Worm (Caenorhabditis elegans) whole organism, L2 larva: Measurements from ENCODE around the gene rpb-4.

Experiments used
- C34F6.9 ChIP-seq: fragments of 150-350 bp; optimal IDR thresholded peaks from 2 replicates; lab custom pipeline; 2014; ENCODE audit warnings: missing biosample characterization, missing genetic modification characterization
- R02D3.7 ChIP-seq: fragments of 150-350 bp; optimal IDR thresholded peaks from 2 replicates; lab custom pipeline; 2014; ENCODE audit warnings: missing biosample characterization, missing genetic modification characterization
- Y55F3AM.14 ChIP-seq: fragments of 200-800 bp; sonication (Bioruptor generic); optimal IDR thresholded peaks from 2 replicates; lab custom pipeline; 2018; ENCODE audit warnings: mild to moderate bottlenecking, missing genetic modification characterization, missing compliant biosample characterization
- ZK546.5 ChIP-seq: sonication (generic microtip); optimal IDR thresholded peaks from 2 replicates; lab custom pipeline; 2017; ENCODE audit warnings: missing biosample characterization, missing genetic modification characterization
- alr-1 ChIP-seq: fragments of 150-350 bp; optimal IDR thresholded peaks from 2 replicates; lab custom pipeline; 2014; ENCODE audit warnings: missing biosample characterization, missing genetic modification characterization
- aly-2 ChIP-seq: fragments of 150-350 bp; optimal IDR thresholded peaks from 2 replicates; lab custom pipeline; 2014; ENCODE audit warnings: missing biosample characterization, missing genetic modification characterization
- ama-1 ChIP-seq: fragments of 150-350 bp; optimal IDR thresholded peaks from 2 replicates; lab custom pipeline; 2018; ENCODE audit warnings: inconsistent platforms
- blmp-1 ChIP-seq: sonication (generic microtip); optimal IDR thresholded peaks from 2 replicates; lab custom pipeline; 2017; ENCODE audit warnings: missing genetic modification characterization, mild to moderate bottlenecking, missing compliant biosample characterization, antibody characterized with exemption, moderate library complexity; ENCODE audit not compliant: insufficient read depth
- ceh-16 ChIP-seq: fragments of 150-350 bp; optimal IDR thresholded peaks from 2 replicates; lab custom pipeline; 2014; ENCODE audit warnings: missing biosample characterization, missing genetic modification characterization
- ceh-82 ChIP-seq: fragments of 150-350 bp; optimal IDR thresholded peaks from 2 replicates; lab custom pipeline; 2014; ENCODE audit warnings: missing biosample characterization, missing genetic modification characterization
- crh-2 ChIP-seq: sonication (generic microtip); optimal IDR thresholded peaks from 2 replicates; lab custom pipeline; 2017; ENCODE audit warnings: missing biosample characterization, missing genetic modification characterization
- dmd-4 ChIP-seq: sonication (generic microtip); optimal IDR thresholded peaks from 2 replicates; lab custom pipeline; 2017; ENCODE audit warnings: missing biosample characterization, missing genetic modification characterization
- egl-27 ChIP-seq: sonication (generic microtip); optimal IDR thresholded peaks from 3 replicates; lab custom pipeline; 2017; ENCODE audit warnings: missing biosample characterization, missing genetic modification reagents, missing genetic modification characterization
- elt-1 ChIP-seq: fragments of 150-350 bp; optimal IDR thresholded peaks from 2 replicates; lab custom pipeline; 2014; ENCODE audit warnings: missing biosample characterization, missing genetic modification characterization
- elt-3 ChIP-seq: sonication (generic microtip); optimal IDR thresholded peaks from 2 replicates; lab custom pipeline; 2017; ENCODE audit warnings: missing biosample characterization, missing genetic modification characterization
- fos-1 ChIP-seq: fragments of 150-350 bp; optimal IDR thresholded peaks from 2 replicates; lab custom pipeline; 2014; ENCODE audit warnings: missing biosample characterization, missing genetic modification characterization
- gmeb-1 ChIP-seq: fragments of 150-350 bp; optimal IDR thresholded peaks from 2 replicates; lab custom pipeline; 2014; ENCODE audit warnings: missing biosample characterization, missing genetic modification characterization
- lin-11 ChIP-seq: fragments of 150-350 bp; sonication (generic microtip); optimal IDR thresholded peaks from 2 replicates; lab custom pipeline; 2014; ENCODE audit warnings: missing biosample characterization, missing genetic modification characterization, inconsistent platforms, mixed read lengths
- lin-13 ChIP-seq: fragments of 150-350 bp; optimal IDR thresholded peaks from 2 replicates; lab custom pipeline; 2014; ENCODE audit warnings: missing biosample characterization, missing genetic modification reagents, missing genetic modification characterization
- lin-39 ChIP-seq: fragments of 150-350 bp; optimal IDR thresholded peaks from 2 replicates; lab custom pipeline; 2014; ENCODE audit warnings: missing biosample characterization, missing genetic modification reagents, missing genetic modification characterization
- lsy-2 ChIP-seq, 2 experiments: fragments of 150-350 bp in 1 of 2; sonication (generic microtip) in 1 of 2; optimal IDR thresholded peaks; 2 replicates each; lab custom pipeline; 2014 to 2017; ENCODE audit warnings: missing biosample characterization in 2 of 2, missing genetic modification characterization in 2 of 2
- mab-5 ChIP-seq: fragments of 150-350 bp; optimal IDR thresholded peaks from 2 replicates; lab custom pipeline; 2014; ENCODE audit warnings: missing biosample characterization, missing genetic modification characterization
- mbf-1 ChIP-seq: sonication (generic microtip); optimal IDR thresholded peaks from 2 replicates; lab custom pipeline; 2017; ENCODE audit warnings: missing biosample characterization, missing genetic modification characterization
- mdl-1 ChIP-seq, 2 experiments: fragments of 150-350 bp in 1 of 2; sonication (generic microtip) in 1 of 2; optimal IDR thresholded peaks; 2 replicates each; lab custom pipeline; 2017; ENCODE audit warnings: missing biosample characterization in 2 of 2, missing genetic modification characterization in 2 of 2
- nhr-10 ChIP-seq: sonication (generic microtip); optimal IDR thresholded peaks from 2 replicates; lab custom pipeline; 2017; ENCODE audit warnings: missing biosample characterization, missing genetic modification characterization
- nhr-12 ChIP-seq: fragments of 150-350 bp; optimal IDR thresholded peaks from 2 replicates; lab custom pipeline; 2014; ENCODE audit warnings: missing biosample characterization, missing genetic modification characterization
- nhr-129 ChIP-seq: fragments of 150-350 bp; optimal IDR thresholded peaks from 2 replicates; lab custom pipeline; 2014; ENCODE audit warnings: missing biosample characterization, missing genetic modification characterization
- nhr-21 ChIP-seq: fragments of 150-350 bp; optimal IDR thresholded peaks from 2 replicates; lab custom pipeline; 2014; ENCODE audit warnings: missing biosample characterization, missing genetic modification characterization
- nhr-23 ChIP-seq: fragments of 150-350 bp; optimal IDR thresholded peaks from 2 replicates; lab custom pipeline; 2014; ENCODE audit warnings: missing biosample characterization, missing genetic modification reagents, missing genetic modification characterization
- nhr-237 ChIP-seq: fragments of 150-350 bp; optimal IDR thresholded peaks from 2 replicates; lab custom pipeline; 2014; ENCODE audit warnings: missing biosample characterization, missing genetic modification characterization
- nhr-25 ChIP-seq: fragments of 150-350 bp; sonication (generic microtip); optimal IDR thresholded peaks from 3 replicates; lab custom pipeline; 2014; ENCODE audit warnings: missing biosample characterization, missing genetic modification characterization
- nhr-6 ChIP-seq: fragments of 150-350 bp; optimal IDR thresholded peaks from 2 replicates; lab custom pipeline; 2014; ENCODE audit warnings: missing biosample characterization, missing genetic modification characterization
- nhr-77 ChIP-seq: fragments of 150-350 bp; optimal IDR thresholded peaks from 2 replicates; lab custom pipeline; 2014; ENCODE audit warnings: missing biosample characterization, missing genetic modification characterization
- peb-1 ChIP-seq: fragments of 150-350 bp; optimal IDR thresholded peaks from 2 replicates; lab custom pipeline; 2014; ENCODE audit warnings: missing biosample characterization, missing genetic modification characterization
- sem-4 ChIP-seq: fragments of 150-350 bp; optimal IDR thresholded peaks from 2 replicates; lab custom pipeline; 2014; ENCODE audit warnings: missing biosample characterization, missing genetic modification reagents, missing genetic modification characterization
- skn-1 ChIP-seq: sonication (generic microtip); optimal IDR thresholded peaks from 2 replicates; lab custom pipeline; 2017; ENCODE audit warnings: missing biosample characterization, missing genetic modification characterization
- sma-3 ChIP-seq: sonication (generic microtip); optimal IDR thresholded peaks from 2 replicates; lab custom pipeline; 2016; ENCODE audit warnings: missing genetic modification reagents, missing genetic modification characterization, missing compliant biosample characterization
- sma-9 ChIP-seq, 2 experiments: fragments of 150-350 bp in 1 of 2; sonication (generic microtip) in 1 of 2; optimal IDR thresholded peaks; 2 replicates each; lab custom pipeline; 2014 to 2016; ENCODE audit warnings: missing genetic modification characterization in 2 of 2, mild to moderate bottlenecking in 1 of 2, missing biosample characterization in 1 of 2, missing compliant biosample characterization in 1 of 2, missing genetic modification reagents in 1 of 2, moderate library complexity in 1 of 2
- snpc-4 ChIP-seq: fragments of 150-350 bp; optimal IDR thresholded peaks from 2 replicates; lab custom pipeline; 2014; ENCODE audit warnings: missing biosample characterization, missing genetic modification characterization
- unc-39 ChIP-seq: fragments of 150-350 bp; optimal IDR thresholded peaks from 2 replicates; lab custom pipeline; 2014; ENCODE audit warnings: missing biosample characterization, missing genetic modification characterization
- unc-55 ChIP-seq: fragments of 150-350 bp; sonication (generic microtip); optimal IDR thresholded peaks from 3 replicates; lab custom pipeline; 2014; ENCODE audit warnings: missing biosample characterization, missing genetic modification reagents, missing genetic modification characterization
- unc-62 ChIP-seq: fragments of 150-350 bp; optimal IDR thresholded peaks from 2 replicates; lab custom pipeline; 2014; ENCODE audit warnings: missing biosample characterization, missing genetic modification reagents, missing genetic modification characterization
- zag-1 ChIP-seq: fragments of 150-350 bp; optimal IDR thresholded peaks from 2 replicates; lab custom pipeline; 2014; ENCODE audit warnings: missing biosample characterization, missing genetic modification characterization
- ztf-1 ChIP-seq: fragments of 200-800 bp; sonication (Bioruptor generic); conservative IDR thresholded peaks from 2 replicates; pipeline ENCODE4 v1.3.6; 2022; ENCODE audit warnings: missing genetic modification characterization, missing compliant biosample characterization
- ztf-4 ChIP-seq: fragments of 150-350 bp; optimal IDR thresholded peaks from 2 replicates; lab custom pipeline; 2014; ENCODE audit warnings: missing biosample characterization, missing genetic modification characterization

rpb-4 gene

DNA sequence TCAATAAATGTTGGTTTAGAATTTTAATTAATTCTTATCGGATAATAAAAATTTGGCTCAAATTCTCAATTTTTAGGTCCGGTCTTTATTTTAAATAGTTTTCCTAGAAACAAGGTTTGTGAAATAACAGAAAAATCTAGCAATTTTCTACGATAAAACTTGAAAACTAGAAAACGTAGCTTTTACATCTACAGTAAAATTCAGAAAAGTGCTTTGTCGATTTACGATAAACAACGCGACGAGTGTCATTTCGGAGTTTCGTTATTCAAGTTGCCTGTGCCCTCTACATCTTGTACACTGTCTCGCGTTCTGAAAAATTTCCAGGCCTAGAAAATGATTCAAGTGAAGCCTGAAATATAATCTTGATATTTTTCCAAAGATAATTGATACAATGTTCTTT is 17.5 kb upstream of the rpb-4 start:
- TF ChIP-seq lin-11 (tag; lab: Kevin White, UChicago) (no peak), unc-55 (GFP tag; lab: Kevin White, UChicago) (peak; percentile 58), nhr-21 (tag; lab: Kevin White, UChicago) (no peak), nhr-6 (no peak), R02D3.7 (tag; lab: Kevin White, UChicago) (peak; percentile 66), C34F6.9 (tag; lab: Kevin White, UChicago) (peak; percentile 36), lsy-2 (tag; optimal IDR thresholded peaks at IDR 0.05; lab: Kevin White, UChicago) (peak in 1 of 2 experiments; percentile 60), ama-1 (no peak)

ce11 chrII:7357176-7357575 is 17.1 kb upstream of the rpb-4 start:
- no peak for TF ChIP-seq fos-1 (tag; lab: Kevin White, UChicago)
- TF ChIP-seq dmd-4 (tag; lab: Kevin White, UChicago), result no peak
- no peak for TF ChIP-seq egl-27 (tag; lab: Kevin White, UChicago)

DNA sequence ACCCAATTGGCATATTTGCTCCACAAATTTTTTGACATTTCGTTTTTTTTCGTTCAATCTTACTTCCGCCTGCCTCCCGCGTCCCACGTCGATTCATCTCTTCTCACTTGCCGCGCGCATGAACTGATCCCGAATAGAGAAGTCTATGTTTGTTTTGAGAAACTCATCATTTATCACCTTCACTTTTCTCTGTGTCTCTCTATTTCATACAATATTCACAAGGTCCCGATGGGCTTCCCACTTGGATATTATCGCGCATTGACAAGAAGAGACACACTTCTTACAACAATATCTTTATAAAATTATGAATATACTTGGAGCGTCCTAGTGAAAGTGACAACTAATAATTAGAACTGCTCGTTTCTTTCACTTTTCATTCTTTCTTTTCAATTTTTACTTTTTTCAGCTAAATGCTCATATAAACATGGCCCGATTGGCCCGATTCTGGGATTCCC is 15.8 kb upstream of the rpb-4 start, which contains the start of gene insc-1:
insc-1 (plus strand) TSS at position 405 of the 455 bp plus-strand sequence.
- TF ChIP-seq nhr-21 (tag; lab: Kevin White, UChicago) (no peak), nhr-10 (tag; lab: Kevin White, UChicago) (no peak), alr-1 (tag; lab: Kevin White, UChicago) (no peak), sma-9 (GFP tag; optimal IDR thresholded peaks at IDR 0.05; lab: Kevin White, UChicago) (no peak), sma-9 (tag; optimal IDR thresholded peaks at IDR 0.05; lab: Kevin White, UChicago) (no peak), egl-27 (tag; lab: Kevin White, UChicago) (no peak), unc-55 (GFP tag; lab: Kevin White, UChicago) (no peak), blmp-1 (tag; lab: Kevin White, UChicago) (peak; percentile 7), nhr-12 (no peak)
- TF ChIP-seq, all 48 proteins: peak for 1

ce11 chrII:7363990-7364455 is 10.3 kb upstream of the rpb-4 start, which contains the start of gene msra-1:
Gene msra-1, minus strand, starts transcription at chrII:7364040.
- TF ChIP-seq lin-13 (GFP tag; lab: Kevin White, UChicago) (no peak), nhr-25 (tag; lab: Kevin White, UChicago) (no peak), elt-1 (tag; lab: Kevin White, UChicago) (no peak), ceh-16 (tag; lab: Kevin White, UChicago) (no peak), nhr-12 (no peak), elt-3 (tag; lab: Kevin White, UChicago) (no peak), aly-2 (tag; lab: Kevin White, UChicago) (no peak), skn-1 (tag; lab: Kevin White, UChicago) (peak; percentile 99), zag-1 (tag; lab: Kevin White, UChicago) (no peak), nhr-77 (tag; lab: Kevin White, UChicago) (no peak), alr-1 (tag; lab: Kevin White, UChicago) (no peak), sma-3 (GFP tag; lab: Kevin White, UChicago) (no peak), gmeb-1 (tag; lab: Kevin White, UChicago) (no peak), mdl-1 (tag; optimal IDR thresholded peaks at IDR 0.05; lab: Kevin White, UChicago) (no peak), nhr-129 (tag; lab: Kevin White, UChicago) (peak; percentile 88), unc-39 (tag; lab: Kevin White, UChicago) (no peak), ama-1 (no peak), C34F6.9 (tag; lab: Kevin White, UChicago) (peak; percentile 63), ztf-4 (tag; lab: Kevin White, UChicago) (no peak), crh-2 (tag; lab: Kevin White, UChicago) (peak; percentile 75), nhr-6 (no peak), blmp-1 (tag; lab: Kevin White, UChicago) (no peak), nhr-237 (tag; lab: Kevin White, UChicago) (no peak), lin-39 (tag; lab: Kevin White, UChicago) (no peak), snpc-4 (no peak), lin-11 (tag; lab: Kevin White, UChicago) (no peak), R02D3.7 (tag; lab: Kevin White, UChicago) (no peak), ZK546.5 (no peak), sma-9 (GFP tag; optimal IDR thresholded peaks at IDR 0.05; lab: Kevin White, UChicago) (peak; percentile 77), sma-9 (tag; optimal IDR thresholded peaks at IDR 0.05; lab: Kevin White, UChicago) (no peak), fos-1 (tag; lab: Kevin White, UChicago) (peak; percentile 88), unc-62 (GFP tag; lab: Kevin White, UChicago) (no peak), nhr-23 (tag; lab: Kevin White, UChicago) (no peak), dmd-4 (tag; lab: Kevin White, UChicago) (no peak), peb-1 (tag; lab: Kevin White, UChicago) (no peak), ztf-1 (GFP tag; lab: Robert Waterston, UW) (no peak), egl-27 (tag; lab: Kevin White, UChicago) (no peak), ceh-82 (tag; lab: Kevin White, UChicago) (no peak), mbf-1 (tag; lab: Kevin White, UChicago) (no peak), mab-5 (tag; lab: Kevin White, UChicago) (no peak), Y55F3AM.14 (no peak), sem-4 (tag; lab: Kevin White, UChicago) (no peak), nhr-21 (tag; lab: Kevin White, UChicago) (no peak), nhr-10 (tag; lab: Kevin White, UChicago) (no peak)
